Fruit fly (Drosophila melanogaster) whole organism, embryonic: ENCODE results near the gene Rab3-GAP.

ENCODE experiments used
- Blimp-1 ChIP-seq: fragments of 200-800 bp; sonication (Bioruptor generic); optimal IDR thresholded peaks from 3 replicates; lab custom pipeline; 2018; ENCODE audit warnings: missing biosample characterization, missing genetic modification characterization, mild to moderate bottlenecking, moderate library complexity, missing genetic modification reagents
- CG10543 ChIP-seq: fragments of 200-800 bp; sonication (Bioruptor generic); optimal IDR thresholded peaks from 3 replicates; lab custom pipeline; 2017; ENCODE audit warnings: missing biosample characterization, mild to moderate bottlenecking, missing genetic modification characterization, moderate library complexity
- CG11247 ChIP-seq: fragments of 200-800 bp; sonication (Bioruptor generic); IDR thresholded peaks from 2 replicates; pipeline ENCODE4 v1.3.6; 2022; ENCODE audit warnings: missing biosample characterization, missing genetic modification characterization
- CG12299 ChIP-seq: fragments of 200-800 bp; sonication (Bioruptor generic); optimal IDR thresholded peaks from 2 replicates; lab custom pipeline; 2018; ENCODE audit warnings: missing biosample characterization, mild to moderate bottlenecking, missing genetic modification characterization
- CG12391 ChIP-seq: fragments of 200-800 bp; sonication (Bioruptor generic); optimal IDR thresholded peaks from 3 replicates; lab custom pipeline; 2018; ENCODE audit warnings: missing biosample characterization, mild to moderate bottlenecking, missing genetic modification characterization, moderate library complexity
- CG14050 ChIP-seq: fragments of 200-800 bp; sonication (Bioruptor generic); IDR thresholded peaks from 3 replicates; pipeline ENCODE4 v1.3.6; 2022; ENCODE audit warnings: missing biosample characterization, missing genetic modification characterization
- CG15011 ChIP-seq: fragments of 200-800 bp; sonication (Bioruptor generic); optimal IDR thresholded peaks from 3 replicates; lab custom pipeline; 2018; ENCODE audit warnings: missing biosample characterization, mild to moderate bottlenecking, missing genetic modification characterization
- CG1529 ChIP-seq: fragments of 200-800 bp; sonication (Bioruptor generic); optimal IDR thresholded peaks from 3 replicates; lab custom pipeline; 2018; ENCODE audit warnings: missing biosample characterization, missing genetic modification characterization
- CG17912 ChIP-seq: fragments of 200-800 bp; sonication (Bioruptor generic); optimal IDR thresholded peaks from 2 replicates; lab custom pipeline; 2018; ENCODE audit warnings: missing biosample characterization, mild to moderate bottlenecking, missing genetic modification characterization
- CG18599 ChIP-seq: fragments of 200-800 bp; sonication (Bioruptor generic); optimal IDR thresholded peaks from 3 replicates; lab custom pipeline; 2017; ENCODE audit warnings: missing biosample characterization, missing genetic modification characterization, mild to moderate bottlenecking, moderate library complexity, missing genetic modification reagents
- CG32532 ChIP-seq: fragments of 200-800 bp; sonication (Bioruptor generic); IDR thresholded peaks from 2 replicates; pipeline ENCODE4 v1.3.6; 2022; ENCODE audit warnings: missing biosample characterization, missing genetic modification characterization
- CG4328 ChIP-seq: fragments of 200-800 bp; sonication (Bioruptor generic); optimal IDR thresholded peaks from 3 replicates; lab custom pipeline; 2017; ENCODE audit warnings: missing biosample characterization, missing genetic modification reagents, missing genetic modification characterization
- CG4404 ChIP-seq: fragments of 200-800 bp; sonication (Bioruptor generic); IDR thresholded peaks from 2 replicates; pipeline ENCODE4 v1.3.6; 2022; ENCODE audit warnings: missing biosample characterization, missing genetic modification characterization
- CG4707 ChIP-seq: fragments of 200-800 bp; sonication (Bioruptor generic); optimal IDR thresholded peaks from 2 replicates; lab custom pipeline; 2018; ENCODE audit warnings: missing biosample characterization, mild to moderate bottlenecking, missing genetic modification characterization, moderate library complexity
- CG6683 ChIP-seq: fragments of 200-800 bp; sonication (Bioruptor generic); optimal IDR thresholded peaks from 2 replicates; lab custom pipeline; 2017; ENCODE audit warnings: missing biosample characterization, mild to moderate bottlenecking, missing genetic modification characterization, missing genetic modification reagents
- CG8359 ChIP-seq: fragments of 200-800 bp; sonication (Bioruptor generic); optimal IDR thresholded peaks from 2 replicates; lab custom pipeline; 2017; ENCODE audit warnings: missing biosample characterization, mild to moderate bottlenecking, missing genetic modification characterization, borderline replicate concordance
- CG8388 ChIP-seq: fragments of 200-800 bp; sonication (Bioruptor generic); optimal IDR thresholded peaks from 2 replicates; lab custom pipeline; 2019; ENCODE audit warnings: missing biosample characterization, mild to moderate bottlenecking, missing genetic modification characterization, moderate library complexity
- D ChIP-seq, 2 experiments: fragments of 200-800 bp in 1 of 2; fragments of >200 bp in 1 of 2; sonication (Bioruptor generic) in 1 of 2; optimal IDR thresholded peaks; 2 replicates in 1 of 2; 3 replicates in 1 of 2; lab custom pipeline; 2017; ENCODE audit warnings: mild to moderate bottlenecking in 1 of 2, missing biosample characterization in 1 of 2, missing genetic modification characterization in 1 of 2, missing genetic modification reagents in 1 of 2
- E2f2 ChIP-seq: fragments of 200-800 bp; sonication (Bioruptor generic); IDR thresholded peaks from 2 replicates; pipeline ENCODE4 v1.3.6; 2022; ENCODE audit warnings: missing biosample characterization, missing genetic modification characterization
- HLHmδ ChIP-seq: fragments of 200-800 bp; sonication (Bioruptor generic); optimal IDR thresholded peaks from 2 replicates; lab custom pipeline; 2018; ENCODE audit warnings: missing biosample characterization, mild to moderate bottlenecking, missing genetic modification characterization, moderate library complexity
- Hey ChIP-seq: fragments of 200-800 bp; sonication (Bioruptor generic); optimal IDR thresholded peaks from 3 replicates; lab custom pipeline; 2018; ENCODE audit warnings: missing biosample characterization, mild to moderate bottlenecking, missing genetic modification characterization
- NC2β ChIP-seq: fragments of 200-800 bp; sonication (Bioruptor generic); optimal IDR thresholded peaks from 2 replicates; lab custom pipeline; 2016; ENCODE audit warnings: missing biosample characterization, missing genetic modification characterization
- Nf-YC ChIP-seq: fragments of 200-800 bp; optimal IDR thresholded peaks from 3 replicates; lab custom pipeline; 2019; ENCODE audit warnings: missing biosample characterization, mild to moderate bottlenecking, missing genetic modification characterization, moderate library complexity
- Ravus ChIP-seq: fragments of 200-800 bp; sonication (Bioruptor generic); IDR thresholded peaks from 2 replicates; pipeline ENCODE4 v1.3.6; 2022; ENCODE audit warnings: missing biosample characterization, missing genetic modification characterization
- Sry-β ChIP-seq: fragments of 200-800 bp; sonication (Bioruptor generic); optimal IDR thresholded peaks from 2 replicates; lab custom pipeline; 2018; ENCODE audit warnings: missing biosample characterization, mild to moderate bottlenecking, missing genetic modification characterization, moderate library complexity
- Vsx1 ChIP-seq: fragments of 200-800 bp; sonication (Bioruptor generic); optimal IDR thresholded peaks from 2 replicates; lab custom pipeline; 2017; ENCODE audit warnings: missing biosample characterization, mild to moderate bottlenecking, missing genetic modification characterization, missing genetic modification reagents
- abd-A ChIP-seq: fragments of 200-800 bp; sonication (Bioruptor generic); optimal IDR thresholded peaks from 3 replicates; lab custom pipeline; 2019; ENCODE audit warnings: missing biosample characterization, mild to moderate bottlenecking, missing genetic modification characterization, moderate library complexity
- ac ChIP-seq: fragments of 200-800 bp; sonication (Bioruptor generic); optimal IDR thresholded peaks from 3 replicates; lab custom pipeline; 2017; ENCODE audit warnings: missing biosample characterization, mild to moderate bottlenecking, missing genetic modification characterization
- ash1 ChIP-seq: fragments of 200-800 bp; sonication (Bioruptor generic); optimal IDR thresholded peaks from 2 replicates; lab custom pipeline; 2018; ENCODE audit warnings: missing biosample characterization, mild to moderate bottlenecking, missing genetic modification characterization
- chn ChIP-seq: fragments of 200-800 bp; sonication (Bioruptor generic); optimal IDR thresholded peaks from 2 replicates; lab custom pipeline; 2016; ENCODE audit warnings: missing biosample characterization, missing genetic modification characterization
- ewg ChIP-seq: fragments of 200-800 bp; sonication (Bioruptor generic); optimal IDR thresholded peaks from 3 replicates; lab custom pipeline; 2017; ENCODE audit warnings: mild to moderate bottlenecking, missing biosample characterization, missing genetic modification reagents, missing genetic modification characterization
- gem ChIP-seq: fragments of 200-800 bp; sonication (Bioruptor generic); optimal IDR thresholded peaks from 2 replicates; lab custom pipeline; 2019; ENCODE audit warnings: missing biosample characterization, mild to moderate bottlenecking, missing genetic modification characterization, moderate library complexity
- hb ChIP-seq: fragments of 200-800 bp; sonication (Bioruptor generic); IDR thresholded peaks from 3 replicates; pipeline ENCODE4 v1.3.6; 2022; ENCODE audit warnings: missing biosample characterization, missing genetic modification characterization; ENCODE audit not compliant: partially characterized antibody
- insv ChIP-seq, 2 experiments: fragments of 200-800 bp; sonication (Bioruptor generic); optimal IDR thresholded peaks; 3 replicates each; lab custom pipeline; 2016 to 2018; ENCODE audit warnings: missing biosample characterization in 2 of 2, missing genetic modification characterization in 2 of 2
- jumu ChIP-seq: fragments of 200-800 bp; sonication (Bioruptor generic); optimal IDR thresholded peaks from 3 replicates; lab custom pipeline; 2016; ENCODE audit warnings: missing biosample characterization, missing genetic modification characterization
- lbe ChIP-seq: fragments of 200-800 bp; sonication (Bioruptor generic); optimal IDR thresholded peaks from 2 replicates; lab custom pipeline; 2016; ENCODE audit warnings: missing biosample characterization, mild to moderate bottlenecking, missing genetic modification characterization
- mirr ChIP-seq: fragments of 200-800 bp; sonication (Bioruptor generic); optimal IDR thresholded peaks from 3 replicates; lab custom pipeline; 2018; ENCODE audit warnings: missing biosample characterization, mild to moderate bottlenecking, missing genetic modification characterization
- pfk ChIP-seq: fragments of 200-800 bp; sonication (Bioruptor generic); optimal IDR thresholded peaks from 2 replicates; lab custom pipeline; 2018; ENCODE audit warnings: missing biosample characterization, mild to moderate bottlenecking, missing genetic modification characterization, moderate library complexity
- pho ChIP-seq: fragments of 200-800 bp; sonication (Bioruptor generic); optimal IDR thresholded peaks from 2 replicates; lab custom pipeline; 2016; ENCODE audit warnings: missing biosample characterization, missing genetic modification characterization
- salm ChIP-seq: fragments of 200-800 bp; sonication (Bioruptor generic); optimal IDR thresholded peaks from 2 replicates; lab custom pipeline; 2018; ENCODE audit warnings: missing biosample characterization, mild to moderate bottlenecking, missing genetic modification characterization
- scrt ChIP-seq: fragments of 200-800 bp; sonication (Bioruptor generic); optimal IDR thresholded peaks from 2 replicates; lab custom pipeline; 2018; ENCODE audit warnings: missing biosample characterization, mild to moderate bottlenecking, missing genetic modification characterization, moderate library complexity
- so ChIP-seq: fragments of 200-800 bp; sonication (Bioruptor generic); IDR thresholded peaks from 3 replicates; pipeline ENCODE4 v1.3.6; 2022; ENCODE audit warnings: missing biosample characterization, missing genetic modification characterization
- sqz ChIP-seq: fragments of 200-800 bp; sonication (Bioruptor generic); optimal IDR thresholded peaks from 3 replicates; lab custom pipeline; 2018; ENCODE audit warnings: missing biosample characterization, mild to moderate bottlenecking, missing genetic modification characterization
- stwl ChIP-seq: fragments of 200-800 bp; sonication (Bioruptor generic); optimal IDR thresholded peaks from 3 replicates; lab custom pipeline; 2018; ENCODE audit warnings: missing biosample characterization, mild to moderate bottlenecking, missing genetic modification characterization, moderate library complexity
- tap ChIP-seq: fragments of 200-800 bp; optimal IDR thresholded peaks from 3 replicates; lab custom pipeline; 2019; ENCODE audit warnings: missing biosample characterization, mild to moderate bottlenecking, missing genetic modification characterization, moderate library complexity
- tll ChIP-seq, 2 experiments: fragments of 200-800 bp in 1 of 2; fragments of >200 bp in 1 of 2; sonication (Bioruptor generic) in 1 of 2; optimal IDR thresholded peaks; 2 replicates each; lab custom pipeline; 2017 to 2019; ENCODE audit warnings: missing biosample characterization in 2 of 2, missing genetic modification characterization in 2 of 2, mild to moderate bottlenecking in 1 of 2, moderate library complexity in 1 of 2
- wek ChIP-seq: fragments of 200-800 bp; sonication (Bioruptor generic); optimal IDR thresholded peaks from 3 replicates; lab custom pipeline; 2018; ENCODE audit warnings: missing biosample characterization, mild to moderate bottlenecking, missing genetic modification characterization, moderate library complexity

Gene Rab3-GAP

DNA sequence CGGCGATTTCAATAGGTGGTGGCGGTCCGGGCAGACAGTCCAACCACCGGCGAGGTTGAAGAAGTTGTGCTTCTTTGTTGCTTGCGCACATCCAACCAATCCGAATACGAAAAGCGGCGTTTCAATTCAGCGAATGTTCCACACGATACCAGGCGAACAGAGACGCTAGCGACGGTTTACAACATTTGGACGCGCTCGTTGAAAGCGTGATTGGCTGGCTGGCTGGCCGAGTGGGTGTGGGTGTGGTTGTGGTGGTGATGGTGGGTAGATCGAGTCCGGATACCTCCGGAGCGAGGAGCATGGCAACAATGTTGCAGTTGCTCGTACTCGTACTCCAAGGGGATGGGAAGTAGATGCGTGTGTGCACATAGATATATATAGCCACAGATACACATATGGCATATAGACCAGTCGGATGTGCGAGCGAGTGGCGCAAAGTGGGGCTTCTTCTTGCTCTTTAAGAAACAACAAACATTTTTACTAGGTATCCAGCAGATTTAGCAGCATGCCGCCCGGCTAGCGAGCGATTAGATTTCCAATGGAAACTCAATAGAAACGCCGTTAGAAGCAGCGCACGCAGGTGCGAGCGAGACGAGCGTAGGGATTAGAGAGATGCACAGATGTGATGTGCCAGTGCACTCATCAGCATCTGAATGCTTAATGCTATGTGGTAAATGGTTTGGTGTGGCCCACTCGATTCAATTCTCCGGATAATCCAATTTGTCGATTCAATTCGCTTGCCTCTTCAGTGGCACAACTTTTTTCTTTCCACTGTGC is 52.7 kb downstream of the Rab3-GAP start (continued):
- TF ChIP-seq ash1 (GFP tag; lab: Kevin White, UChicago) (no peak), scrt (GFP tag; lab: Kevin White, UChicago) (no peak), CG12391 (peak; percentile 0), chn (peak; percentile 80), CG15011 (peak; percentile 16), pfk (GFP tag; lab: Kevin White, UChicago) (peak; percentile 68), CG11247 (GFP tag; lab: Robert Waterston, UW) (no peak), pho (GFP tag; lab: Kevin White, UChicago) (peak; percentile 39), gem (tag; lab: Kevin White, UChicago) (no peak), CG32532 (no peak), CG12299 (tag; lab: Kevin White, UChicago) (no peak), Blimp-1 (no peak), CG4404 (GFP tag; lab: Robert Waterston, UW) (no peak), CG18599 (GFP tag; lab: Kevin White, UChicago) (peak; percentile 18), tap (tag; lab: Kevin White, UChicago) (peak; percentile 68), CG4328 (GFP tag; lab: Kevin White, UChicago) (peak; percentile 51), CG1529 (GFP tag; lab: Kevin White, UChicago) (peak; percentile 23), D (optimal IDR thresholded peaks at IDR 0.05; lab: Kevin White, UChicago) (peak; percentile 91), D (GFP tag; optimal IDR thresholded peaks at IDR 0.05; lab: Kevin White, UChicago) (peak; percentile 8), HLHmδ (GFP tag; lab: Kevin White, UChicago) (peak; percentile 68), mirr (GFP tag; lab: Kevin White, UChicago) (peak; percentile 73), ac (peak; percentile 14), CG17912 (peak; percentile 38), E2f2 (no peak), insv (GFP tag; optimal IDR thresholded peaks at IDR 0.05; lab: Kevin White, UChicago) (no peak), abd-A (tag; lab: Kevin White, UChicago) (peak; percentile 87), CG4707 (peak; percentile 91), ewg (GFP tag; lab: Kevin White, UChicago) (peak; percentile 7), stwl (tag; lab: Kevin White, UChicago) (peak; percentile 7), NC2β (GFP tag; lab: Kevin White, UChicago) (no peak), wek (GFP tag; lab: Kevin White, UChicago) (peak; percentile 43), Ravus (GFP tag; lab: Robert Waterston, UW) (no peak), CG10543 (GFP tag; lab: Kevin White, UChicago) (peak; percentile 96), CG6683 (GFP tag; lab: Kevin White, UChicago) (peak; percentile 26), salm (peak; percentile 12), so (GFP tag; lab: Robert Waterston, UW) (no peak), Nf-YC (peak; percentile 100), hb (GFP tag; lab: Robert Waterston, UW) (no peak), CG8388 (GFP tag; lab: Kevin White, UChicago) (peak; percentile 16), jumu (GFP tag; lab: Kevin White, UChicago) (no peak), sqz (GFP tag; lab: Kevin White, UChicago) (peak; percentile 50), Hey (peak; percentile 34), tll (GFP tag; optimal IDR thresholded peaks at IDR 0.05; lab: Kevin White, UChicago) (peak in 1 of 2 experiments; percentile 37), Vsx1 (GFP tag; lab: Kevin White, UChicago) (peak; percentile 43), lbe (GFP tag; lab: Kevin White, UChicago) (peak; percentile 47), Sry-β (peak; percentile 36), CG8359 (GFP tag; lab: Kevin White, UChicago) (peak; percentile 34), CG14050 (GFP tag; lab: Robert Waterston, UW) (no peak)
